Worm (Caenorhabditis elegans) whole organism, L4 larva: ENCODE data around the gene sru-16.
"Not testable (repeated sequence)": the region's sequence is repeated elsewhere in the genome, so short reads cannot be mapped to it uniquely, and the experiment has no call there.

Experiments
- F10B5.3 ChIP-seq: sonication (generic microtip); optimal IDR thresholded peaks from 2 replicates; lab custom pipeline; 2016; ENCODE audit warnings: mild to moderate bottlenecking, missing genetic modification characterization, missing compliant biosample characterization
- F49E8.2 ChIP-seq: sonication (generic microtip); optimal IDR thresholded peaks from 2 replicates; lab custom pipeline; 2016; ENCODE audit warnings: missing compliant biosample characterization, mild to moderate bottlenecking, missing genetic modification characterization, borderline replicate concordance
- Y48G9A.11 ChIP-seq: fragments of 200-800 bp; sonication (Bioruptor generic); IDR thresholded peaks from 2 replicates; pipeline ENCODE4 v1.3.6; 2022; ENCODE audit warnings: missing genetic modification reagents, missing genetic modification characterization, missing compliant biosample characterization
- Y5F2A.4 ChIP-seq: fragments of 200-800 bp; sonication (Bioruptor generic); optimal IDR thresholded peaks from 2 replicates; lab custom pipeline; 2018; ENCODE audit warnings: mild to moderate bottlenecking, missing genetic modification characterization, missing compliant biosample characterization
- Y75B8A.6 ChIP-seq: fragments of 200-800 bp; sonication (Bioruptor generic); IDR thresholded peaks from 2 replicates; pipeline ENCODE4 v1.3.6; 2022; ENCODE audit warnings: missing genetic modification reagents, missing genetic modification characterization, missing compliant biosample characterization
- ZK337.2 ChIP-seq: fragments of 200-800 bp; sonication (Bioruptor generic); IDR thresholded peaks from 2 replicates; pipeline ENCODE4 v1.3.6; 2022; ENCODE audit warnings: missing genetic modification reagents, missing genetic modification characterization, missing compliant biosample characterization
- aha-1 ChIP-seq: fragments of 150-350 bp; peaks from one replicate; lab custom pipeline; 2014; ENCODE audit warnings: missing biosample characterization, missing genetic modification characterization
- ama-1 ChIP-seq: fragments of 150-350 bp; optimal IDR thresholded peaks from 2 replicates; lab custom pipeline; 2014; ENCODE audit warnings: inconsistent platforms, mixed read lengths
- ceh-20 ChIP-seq: fragments of 200-800 bp; sonication (Bioruptor generic); IDR thresholded peaks from 2 replicates; pipeline ENCODE4 v1.3.6; 2022; ENCODE audit warnings: missing genetic modification reagents, missing genetic modification characterization, missing compliant biosample characterization
- cey-2 ChIP-seq: sonication (generic microtip); optimal IDR thresholded peaks from 3 replicates; lab custom pipeline; 2017; ENCODE audit warnings: missing genetic modification characterization, mild to moderate bottlenecking, missing compliant biosample characterization, antibody characterized with exemption, borderline replicate concordance; ENCODE audit not compliant: insufficient read depth
- ctbp-1 ChIP-seq: fragments of 200-800 bp; sonication (Bioruptor generic); IDR thresholded peaks from 2 replicates; pipeline ENCODE4 v1.3.6; 2022; ENCODE audit warnings: missing genetic modification reagents, missing genetic modification characterization, missing compliant biosample characterization
- daf-12 ChIP-seq: fragments of 150-350 bp; optimal IDR thresholded peaks from 2 replicates; lab custom pipeline; 2014; ENCODE audit warnings: missing biosample characterization, missing genetic modification reagents, missing genetic modification characterization
- daf-8 ChIP-seq: fragments of 200-800 bp; sonication (Bioruptor generic); IDR thresholded peaks from 2 replicates; pipeline ENCODE4 v1.3.6; 2022; ENCODE audit warnings: missing genetic modification characterization, missing compliant biosample characterization
- egl-27 ChIP-seq: sonication (generic microtip); optimal IDR thresholded peaks from 3 replicates; lab custom pipeline; 2017; ENCODE audit warnings: missing biosample characterization, missing genetic modification reagents, missing genetic modification characterization
- gei-8 ChIP-seq: fragments of 200-800 bp; sonication (Bioruptor generic); optimal IDR thresholded peaks from 2 replicates; lab custom pipeline; 2018; ENCODE audit warnings: mild to moderate bottlenecking, missing genetic modification characterization, missing compliant biosample characterization
- lin-38 ChIP-seq: fragments of 200-800 bp; sonication (Bioruptor generic); IDR thresholded peaks from 2 replicates; pipeline ENCODE4 v1.3.6; 2022; ENCODE audit warnings: missing genetic modification reagents, missing genetic modification characterization, missing compliant biosample characterization
- lir-3 ChIP-seq: sonication (generic microtip); optimal IDR thresholded peaks from 2 replicates; lab custom pipeline; 2016; ENCODE audit warnings: mild to moderate bottlenecking, missing genetic modification characterization, missing compliant biosample characterization
- lsy-2 ChIP-seq, 2 experiments: fragments of 150-350 bp in 1 of 2; sonication (generic microtip) in 1 of 2; optimal IDR thresholded peaks; 2 replicates each; lab custom pipeline; 2014 to 2017; ENCODE audit warnings: missing biosample characterization in 2 of 2, missing genetic modification characterization in 2 of 2
- mep-1 ChIP-seq: fragments of 150-350 bp; sonication (generic microtip); optimal IDR thresholded peaks from 3 replicates; lab custom pipeline; 2014; ENCODE audit warnings: missing biosample characterization, missing genetic modification characterization
- mes-2 ChIP-seq: sonication (generic microtip); optimal IDR thresholded peaks from 2 replicates; lab custom pipeline; 2016; ENCODE audit warnings: missing genotype, mild to moderate bottlenecking, missing genetic modification characterization, missing compliant biosample characterization; ENCODE audit not compliant: poor library complexity, severe bottlenecking
- mxl-3 ChIP-seq: fragments of 200-800 bp; sonication (Bioruptor generic); optimal IDR thresholded peaks from 2 replicates; lab custom pipeline; 2018; ENCODE audit warnings: mild to moderate bottlenecking, missing genetic modification characterization, missing compliant biosample characterization
- nhr-111 ChIP-seq: fragments of 200-800 bp; sonication (Bioruptor generic); optimal IDR thresholded peaks from 2 replicates; lab custom pipeline; 2018; ENCODE audit warnings: mild to moderate bottlenecking, missing genetic modification characterization, missing compliant biosample characterization
- nhr-25 ChIP-seq: sonication (generic microtip); optimal IDR thresholded peaks from 2 replicates; lab custom pipeline; 2017; ENCODE audit warnings: missing genetic modification characterization, mild to moderate bottlenecking, missing compliant biosample characterization, antibody characterized with exemption, moderate library complexity, borderline replicate concordance; ENCODE audit not compliant: insufficient read depth
- nhr-28 ChIP-seq: fragments of 150-350 bp; optimal IDR thresholded peaks from 2 replicates; lab custom pipeline; 2014; ENCODE audit warnings: missing biosample characterization, missing genetic modification characterization
- nhr-42 ChIP-seq: fragments of 200-800 bp; sonication (Bioruptor generic); IDR thresholded peaks from 2 replicates; pipeline ENCODE4 v1.3.6; 2022; ENCODE audit warnings: missing genetic modification characterization, missing compliant biosample characterization
- nhr-76 ChIP-seq: fragments of 150-350 bp; optimal IDR thresholded peaks from 2 replicates; lab custom pipeline; 2014; ENCODE audit warnings: missing biosample characterization, missing genetic modification characterization
- nhr-77 ChIP-seq: fragments of 150-350 bp; optimal IDR thresholded peaks from 2 replicates; lab custom pipeline; 2014; ENCODE audit warnings: missing biosample characterization, missing genetic modification characterization
- pha-4 ChIP-seq, 2 experiments: fragments of 150-350 bp in 1 of 2; fragments of 200-800 bp in 1 of 2; sonication (Bioruptor generic) in 1 of 2; IDR thresholded peaks in 1 of 2; optimal IDR thresholded peaks in 1 of 2; 2 replicates each; pipeline versions ENCODE4 v1.3.6 to Lab custom; 2014 to 2022; ENCODE audit warnings: missing genetic modification characterization in 2 of 2, missing genetic modification reagents in 2 of 2, missing biosample characterization in 1 of 2, missing compliant biosample characterization in 1 of 2
- pqm-1 ChIP-seq: sonication (generic microtip); optimal IDR thresholded peaks from 2 replicates; lab custom pipeline; 2017; ENCODE audit warnings: missing biosample characterization, missing genetic modification characterization
- rbr-2 ChIP-seq: sonication (generic microtip); optimal IDR thresholded peaks from 2 replicates; lab custom pipeline; 2016; ENCODE audit warnings: missing genotype, missing genetic modification characterization, missing compliant biosample characterization
- set-16 ChIP-seq: fragments of 200-800 bp; sonication (Bioruptor generic); IDR thresholded peaks from 2 replicates; pipeline ENCODE4 v1.3.6; 2022; ENCODE audit warnings: missing genetic modification reagents, missing genetic modification characterization, missing compliant biosample characterization
- skn-1 ChIP-seq: fragments of 150-350 bp; optimal IDR thresholded peaks from 2 replicates; lab custom pipeline; 2014; ENCODE audit warnings: missing biosample characterization, missing genetic modification characterization
- snpc-1.2 ChIP-seq: fragments of 200-800 bp; sonication (Bioruptor generic); IDR thresholded peaks from 2 replicates; pipeline ENCODE4 v1.3.6; 2022; ENCODE audit warnings: missing genetic modification reagents, missing genetic modification characterization, missing compliant biosample characterization
- spr-1 ChIP-seq: sonication (generic microtip); optimal IDR thresholded peaks from 2 replicates; lab custom pipeline; 2016; ENCODE audit warnings: mild to moderate bottlenecking, missing genetic modification characterization, missing compliant biosample characterization
- unc-62 ChIP-seq, 3 experiments: fragments of 150-350 bp in 1 of 3; sonication (generic microtip); optimal IDR thresholded peaks in 2 of 3; peaks in 1 of 3; 1 replicate in 1 of 3; 2 replicates in 2 of 3; lab custom pipeline; 2014 to 2017; ENCODE audit warnings: missing biosample characterization in 3 of 3, missing genetic modification characterization in 3 of 3, missing genetic modification reagents in 3 of 3, missing genotype in 1 of 3
- zag-1 ChIP-seq: fragments of 150-350 bp; optimal IDR thresholded peaks from 2 replicates; lab custom pipeline; 2014; ENCODE audit warnings: missing biosample characterization, missing genetic modification characterization

The sru-16 gene

DNA sequence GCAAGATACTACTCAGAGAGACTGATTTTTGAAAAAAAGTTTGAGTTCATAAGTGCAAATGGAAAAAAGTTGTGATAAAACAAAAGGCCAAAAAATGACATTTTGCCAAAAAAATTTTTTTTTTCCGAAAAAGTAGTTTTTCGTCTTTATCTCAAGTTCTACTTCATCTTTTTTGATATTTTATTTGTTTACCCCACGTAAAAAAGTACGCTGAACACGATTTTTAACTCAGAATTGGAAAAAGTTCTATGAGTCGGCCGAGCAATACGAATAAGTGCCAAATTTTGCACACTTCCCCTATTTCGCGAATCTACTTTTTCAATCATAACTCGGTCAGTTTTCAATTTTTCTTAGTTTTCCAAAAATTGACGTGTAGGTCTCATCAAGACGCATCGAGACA, at the start of gene sru-16:
Gene sru-16 (plus strand): TSS at position 301 of the 400 bp plus-strand sequence.
- not testable (repeated sequence) for TF ChIP-seq mes-2 (tag; lab: Kevin White, UChicago); mxl-3 (GFP tag; lab: Kevin White, UChicago); spr-1

ce11 chrIV:13538901-13539300, 40.2 kb upstream of the sru-16 start:
- peak in 1 of 2 experiments; percentile 85 for TF ChIP-seq lsy-2 (tag; optimal IDR thresholded peaks at IDR 0.05; lab: Kevin White, UChicago)
- peak; percentile 84 for TF ChIP-seq snpc-1.2 (GFP tag; lab: Robert Waterston, UW)
- peak; percentile 0 for TF ChIP-seq aha-1 (tag; lab: Kevin White, UChicago)
- no peak for TF ChIP-seq set-16 (GFP tag; lab: Robert Waterston, UW)
- TF ChIP-seq F10B5.3 (tag; lab: Kevin White, UChicago): no peak
- TF ChIP-seq lin-38 (GFP tag; lab: Robert Waterston, UW): 0 out of 2 replicates have a peak, but pooled peaks have one; percentile 10

- no peak for TF ChIP-seq ZK337.2 (GFP tag; lab: Robert Waterston, UW)
- TF ChIP-seq nhr-25: no peak
- no peak for TF ChIP-seq daf-8 (GFP tag; lab: Robert Waterston, UW)
- TF ChIP-seq nhr-76: no peak
- no peak for TF ChIP-seq pha-4 (GFP tag; IDR thresholded peaks at IDR 0.05; lab: Robert Waterston, UW)
- TF ChIP-seq pha-4 (tag; optimal IDR thresholded peaks at IDR 0.05; lab: Kevin White, UChicago): no peak
- TF ChIP-seq nhr-28: no peak
- no peak for TF ChIP-seq daf-12
- TF ChIP-seq lir-3 (tag; lab: Kevin White, UChicago): no peak
- no peak for TF ChIP-seq F49E8.2 (tag; lab: Kevin White, UChicago)
- no peak for TF ChIP-seq Y5F2A.4
- TF ChIP-seq Y48G9A.11 (GFP tag; lab: Robert Waterston, UW): no peak
- TF ChIP-seq mep-1: no peak
These were observed 38.9 kb upstream of the sru-16 start, which contains the start of gene rsd-2 for ce11 chrIV:13540165-13540564. rsd-2 (minus strand) TSS chrIV:13540265.

DNA sequence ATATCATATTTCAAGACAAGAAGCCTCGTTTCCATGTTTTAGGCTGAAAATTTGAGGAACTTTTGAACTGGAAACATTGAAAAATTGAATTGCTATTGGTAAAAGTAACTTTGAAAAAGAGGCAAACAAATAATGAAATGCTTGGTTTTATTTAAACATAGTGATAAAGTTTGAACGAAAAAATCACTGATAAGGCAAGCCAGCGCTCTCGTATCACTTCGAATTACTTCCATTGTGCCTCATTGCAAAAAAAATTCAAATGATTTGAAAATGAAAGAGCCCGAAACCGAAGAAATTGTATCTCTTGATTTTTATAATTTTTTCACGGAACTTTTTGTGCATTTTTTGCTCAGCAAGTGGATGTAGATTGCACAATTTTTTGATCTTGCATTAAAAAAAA, 30.9 kb upstream of the sru-16 start, which contains the start of gene F52G2.3:
Gene F52G2.3 (minus strand): TSS at position 43 of the 400 bp plus-strand sequence.
- TF ChIP-seq F10B5.3 (tag; lab: Kevin White, UChicago) (no peak), cey-2 (no peak), unc-62 (GFP tag; optimal IDR thresholded peaks at IDR 0.05 in 1 of 2; lab: Kevin White, UChicago) (peak in 1 of 2 experiments; percentile 5), unc-62 (tag; optimal IDR thresholded peaks at IDR 0.05; lab: Kevin White, UChicago) (no peak), gei-8 (GFP tag; lab: Kevin White, UChicago) (no peak), skn-1 (tag; lab: Kevin White, UChicago) (no peak), zag-1 (tag; lab: Kevin White, UChicago) (no peak), nhr-28 (peak; percentile 19), nhr-77 (tag; lab: Kevin White, UChicago) (no peak), ceh-20 (GFP tag; lab: Robert Waterston, UW) (no peak), Y75B8A.6 (GFP tag; lab: Robert Waterston, UW) (no peak), ctbp-1 (no peak), spr-1 (no peak), pqm-1 (peak; percentile 73)
- TF ChIP-seq, all 104 proteins: peak for 3

DNA sequence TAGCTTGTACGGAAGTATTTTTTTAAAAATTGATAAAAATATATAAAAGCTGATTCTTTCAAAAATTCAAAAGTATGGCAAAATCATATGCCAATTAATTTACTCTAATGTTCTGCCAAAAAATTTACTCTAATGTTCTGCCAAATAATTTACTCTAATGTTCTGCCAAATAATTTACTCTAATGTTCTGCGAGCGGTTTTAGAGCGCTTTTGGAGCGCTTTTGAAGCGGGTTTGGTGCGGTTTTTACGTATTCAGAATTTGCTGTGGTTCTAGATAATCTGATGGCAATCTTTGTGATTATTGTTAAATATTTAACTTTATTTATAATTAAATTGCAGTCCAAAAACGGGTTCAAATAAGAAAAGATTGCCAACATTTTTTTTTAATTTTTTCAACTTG, 29.7 kb upstream of the sru-16 start:
- TF ChIP-seq egl-27 (tag; lab: Kevin White, UChicago): no peak
- no peak for TF ChIP-seq nhr-28
- no peak for TF ChIP-seq ama-1 (lab: Kevin White, UChicago)
- no peak for TF ChIP-seq rbr-2 (tag; lab: Kevin White, UChicago)
- TF ChIP-seq nhr-111: no peak
- TF ChIP-seq nhr-42 (GFP tag; lab: Robert Waterston, UW): no peak
